Fruit fly (Drosophila melanogaster) whole organism, embryonic: ENCODE data around the gene Dis3.

Experiments
- Asciz ChIP-seq: fragments of 200-800 bp; sonication (Bioruptor generic); optimal IDR thresholded peaks from 2 replicates; lab custom pipeline; 2017; ENCODE audit warnings: missing biosample characterization, mild to moderate bottlenecking, missing genetic modification characterization, missing genetic modification reagents
- BtbVII ChIP-seq: fragments of 200-800 bp; sonication (Bioruptor generic); optimal IDR thresholded peaks from 3 replicates; lab custom pipeline; 2017; ENCODE audit warnings: missing biosample characterization, mild to moderate bottlenecking, missing genetic modification characterization
- C15 ChIP-seq: fragments of 200-800 bp; sonication (Bioruptor generic); IDR thresholded peaks from 3 replicates; pipeline ENCODE4 v1.3.6; 2022; ENCODE audit warnings: missing biosample characterization, missing genetic modification characterization
- CG10321 ChIP-seq: fragments of 200-800 bp; sonication (Bioruptor generic); IDR thresholded peaks from 2 replicates; pipeline ENCODE4 v1.3.6; 2022; ENCODE audit warnings: missing biosample characterization, missing genetic modification characterization
- CG10543 ChIP-seq: fragments of 200-800 bp; sonication (Bioruptor generic); optimal IDR thresholded peaks from 3 replicates; lab custom pipeline; 2017; ENCODE audit warnings: missing biosample characterization, mild to moderate bottlenecking, missing genetic modification characterization, moderate library complexity
- CG10654 ChIP-seq: fragments of 200-800 bp; sonication (Bioruptor generic); optimal IDR thresholded peaks from 2 replicates; lab custom pipeline; 2016; ENCODE audit warnings: missing biosample characterization, missing genetic modification characterization
- CG10979 ChIP-seq: fragments of 200-800 bp; sonication (Bioruptor generic); optimal IDR thresholded peaks from 2 replicates; lab custom pipeline; 2018; ENCODE audit warnings: missing biosample characterization, mild to moderate bottlenecking, missing genetic modification characterization, moderate library complexity
- CG11085 ChIP-seq: fragments of 200-800 bp; sonication (Bioruptor generic); IDR thresholded peaks from 2 replicates; pipeline ENCODE4 v1.3.6; 2022; ENCODE audit warnings: missing biosample characterization, missing genetic modification characterization
- CG11560 ChIP-seq: fragments of 200-800 bp; sonication (Bioruptor generic); IDR thresholded peaks from 3 replicates; pipeline ENCODE4 v1.3.6; 2022; ENCODE audit warnings: missing biosample characterization, missing genetic modification characterization
- CG11695 ChIP-seq: fragments of 200-800 bp; sonication (Bioruptor generic); IDR thresholded peaks from 3 replicates; pipeline ENCODE4 v1.3.6; 2022; ENCODE audit warnings: missing biosample characterization, missing genetic modification characterization
- CG12104 ChIP-seq: fragments of 200-800 bp; sonication (Bioruptor generic); optimal IDR thresholded peaks from 3 replicates; lab custom pipeline; 2016; ENCODE audit warnings: missing biosample characterization, missing genetic modification characterization
- CG12236 ChIP-seq: fragments of 200-800 bp; sonication (Bioruptor generic); optimal IDR thresholded peaks from 2 replicates; lab custom pipeline; 2016; ENCODE audit warnings: missing biosample characterization, missing genetic modification characterization
- CG13624 ChIP-seq: fragments of 200-800 bp; sonication (Bioruptor generic); optimal IDR thresholded peaks from 2 replicates; lab custom pipeline; 2016; ENCODE audit warnings: missing biosample characterization, missing genetic modification characterization
- CG14667 ChIP-seq: fragments of 200-800 bp; sonication (Bioruptor generic); IDR thresholded peaks from 2 replicates; pipeline ENCODE4 v1.3.6; 2022; ENCODE audit warnings: missing biosample characterization, missing genetic modification characterization
- CG15011 ChIP-seq: fragments of 200-800 bp; sonication (Bioruptor generic); optimal IDR thresholded peaks from 3 replicates; lab custom pipeline; 2018; ENCODE audit warnings: missing biosample characterization, mild to moderate bottlenecking, missing genetic modification characterization
- CG16779 ChIP-seq: fragments of 200-800 bp; sonication (Bioruptor generic); IDR thresholded peaks from 2 replicates; pipeline ENCODE4 v1.3.6; 2022; ENCODE audit warnings: missing biosample characterization, missing genetic modification characterization
- CG17612 ChIP-seq: fragments of 200-800 bp; sonication (Bioruptor generic); IDR thresholded peaks from 2 replicates; pipeline ENCODE4 v1.3.6; 2022; ENCODE audit warnings: missing biosample characterization, missing genetic modification characterization
- CG18011 ChIP-seq: fragments of 200-800 bp; sonication (Bioruptor generic); optimal IDR thresholded peaks from 2 replicates; lab custom pipeline; 2017; ENCODE audit warnings: missing biosample characterization, missing genetic modification characterization, mild to moderate bottlenecking, moderate library complexity, missing genotype
- CG30403 ChIP-seq: fragments of 200-800 bp; sonication (Bioruptor generic); optimal IDR thresholded peaks from 3 replicates; lab custom pipeline; 2016; ENCODE audit warnings: missing biosample characterization, missing genetic modification characterization
- CG34422 ChIP-seq: fragments of 200-800 bp; sonication (Bioruptor generic); IDR thresholded peaks from 3 replicates; pipeline ENCODE4 v1.3.6; 2022; ENCODE audit warnings: missing biosample characterization, missing genetic modification characterization
- CG4282 ChIP-seq: fragments of 200-800 bp; sonication (Bioruptor generic); optimal IDR thresholded peaks from 2 replicates; lab custom pipeline; 2016; ENCODE audit warnings: missing biosample characterization, missing genetic modification characterization
- CG8089 ChIP-seq: fragments of 200-800 bp; sonication (Bioruptor generic); optimal IDR thresholded peaks from 3 replicates; lab custom pipeline; 2016; ENCODE audit warnings: missing biosample characterization, missing genetic modification characterization
- CoRest ChIP-seq: fragments of 200-800 bp; sonication (Bioruptor generic); optimal IDR thresholded peaks from 3 replicates; lab custom pipeline; 2018; ENCODE audit warnings: missing biosample characterization, mild to moderate bottlenecking, missing genetic modification characterization, moderate library complexity
- D19B ChIP-seq: fragments of 200-800 bp; sonication (Bioruptor generic); optimal IDR thresholded peaks from 2 replicates; lab custom pipeline; 2017; ENCODE audit warnings: missing biosample characterization, mild to moderate bottlenecking, missing genetic modification characterization
- Dll ChIP-seq: fragments of 200-800 bp; sonication (Bioruptor generic); IDR thresholded peaks from 4 replicates; pipeline ENCODE4 v1.3.6; 2022; ENCODE audit warnings: missing biosample characterization, missing genetic modification characterization; ENCODE audit not compliant: partially characterized antibody
- Dp ChIP-seq: fragments of 200-800 bp; sonication (Bioruptor generic); optimal IDR thresholded peaks from 2 replicates; lab custom pipeline; 2018; ENCODE audit warnings: missing biosample characterization, mild to moderate bottlenecking, missing genetic modification characterization, moderate library complexity
- Hmr ChIP-seq: fragments of 200-800 bp; sonication (Bioruptor generic); optimal IDR thresholded peaks from 3 replicates; lab custom pipeline; 2017; ENCODE audit warnings: mild to moderate bottlenecking, missing biosample characterization, missing genetic modification reagents, missing genetic modification characterization
- MBD-R2 ChIP-seq: fragments of 200-800 bp; sonication (Bioruptor generic); IDR thresholded peaks from 2 replicates; pipeline ENCODE4 v1.3.6; 2022; ENCODE audit warnings: missing biosample characterization, missing genetic modification characterization
- Med ChIP-seq: fragments of 200-800 bp; sonication (Bioruptor generic); peaks from one replicate; lab custom pipeline; 2016; ENCODE audit warnings: missing biosample characterization, missing genetic modification characterization, mild to moderate bottlenecking, inconsistent platforms, moderate library complexity
- Myb ChIP-seq: fragments of 200-800 bp; sonication (Bioruptor generic); optimal IDR thresholded peaks from 2 replicates; lab custom pipeline; 2016; ENCODE audit warnings: missing biosample characterization, missing genetic modification characterization
- NK7.1 ChIP-seq: fragments of 200-800 bp; sonication (Bioruptor generic); optimal IDR thresholded peaks from 3 replicates; lab custom pipeline; 2016; ENCODE audit warnings: missing biosample characterization, missing genetic modification characterization
- Oli ChIP-seq: fragments of 200-800 bp; sonication (Bioruptor generic); optimal IDR thresholded peaks from 2 replicates; lab custom pipeline; 2018; ENCODE audit warnings: missing biosample characterization, mild to moderate bottlenecking, missing genetic modification characterization, moderate library complexity
- Pdp1 ChIP-seq, 2 experiments: fragments of 200-800 bp; sonication (Bioruptor generic); optimal IDR thresholded peaks; 3 replicates each; lab custom pipeline; 2016; ENCODE audit warnings: missing biosample characterization in 2 of 2, missing genetic modification characterization in 2 of 2, mild to moderate bottlenecking in 1 of 2, moderate library complexity in 1 of 2
- TFAM ChIP-seq: fragments of 200-800 bp; sonication (Bioruptor generic); optimal IDR thresholded peaks from 2 replicates; lab custom pipeline; 2017; ENCODE audit warnings: missing biosample characterization, missing genetic modification characterization, inconsistent platforms
- ara ChIP-seq: fragments of 200-800 bp; sonication (Bioruptor generic); IDR thresholded peaks from 2 replicates; pipeline ENCODE4 v1.3.6; 2022; ENCODE audit warnings: missing biosample characterization, missing genetic modification characterization
- ash1 ChIP-seq: fragments of 200-800 bp; sonication (Bioruptor generic); optimal IDR thresholded peaks from 2 replicates; lab custom pipeline; 2018; ENCODE audit warnings: missing biosample characterization, mild to moderate bottlenecking, missing genetic modification characterization
- bigmax ChIP-seq: fragments of 200-800 bp; sonication (Bioruptor generic); optimal IDR thresholded peaks from 2 replicates; lab custom pipeline; 2018; ENCODE audit warnings: missing biosample characterization, mild to moderate bottlenecking, missing genetic modification characterization
- crp ChIP-seq, 2 experiments: fragments of 200-800 bp; sonication (Bioruptor generic); optimal IDR thresholded peaks; 2 replicates in 1 of 2; 3 replicates in 1 of 2; lab custom pipeline; 2017; ENCODE audit warnings: missing biosample characterization in 2 of 2, missing genetic modification characterization in 2 of 2, mild to moderate bottlenecking in 1 of 2, moderate library complexity in 1 of 2
- danr ChIP-seq: fragments of 200-800 bp; sonication (Bioruptor generic); IDR thresholded peaks from 2 replicates; pipeline ENCODE4 v1.3.6; 2022; ENCODE audit warnings: missing biosample characterization, missing genetic modification characterization
- emc ChIP-seq: fragments of 200-800 bp; sonication (Bioruptor generic); optimal IDR thresholded peaks from 2 replicates; lab custom pipeline; 2016; ENCODE audit warnings: missing biosample characterization, missing genetic modification characterization
- fu2 ChIP-seq: fragments of 200-800 bp; sonication (Bioruptor generic); optimal IDR thresholded peaks from 2 replicates; lab custom pipeline; 2016; ENCODE audit warnings: missing biosample characterization, missing genetic modification characterization
- kah ChIP-seq: fragments of 200-800 bp; sonication (Bioruptor generic); optimal IDR thresholded peaks from 2 replicates; lab custom pipeline; 2018; ENCODE audit warnings: missing biosample characterization, mild to moderate bottlenecking, missing genetic modification characterization
- kay ChIP-seq: fragments of 200-800 bp; sonication (Bioruptor generic); optimal IDR thresholded peaks from 2 replicates; lab custom pipeline; 2016; ENCODE audit warnings: missing biosample characterization, missing genetic modification characterization
- mld ChIP-seq: fragments of 200-800 bp; sonication (Bioruptor generic); IDR thresholded peaks from 3 replicates; pipeline ENCODE4 v1.3.6; 2022; ENCODE audit warnings: missing biosample characterization, missing genetic modification characterization; ENCODE audit not compliant: partially characterized antibody
- nerfin-2 ChIP-seq: fragments of 200-800 bp; sonication (Bioruptor generic); IDR thresholded peaks from 2 replicates; pipeline ENCODE4 v1.3.6; 2022; ENCODE audit warnings: missing biosample characterization, missing genetic modification characterization; ENCODE audit not compliant: partially characterized antibody
- nom ChIP-seq: fragments of 200-800 bp; sonication (Bioruptor generic); optimal IDR thresholded peaks from 2 replicates; lab custom pipeline; 2017; ENCODE audit warnings: missing biosample characterization, missing genetic modification characterization, mild to moderate bottlenecking, moderate library complexity, missing genetic modification reagents
- p53 ChIP-seq: fragments of 200-800 bp; sonication (Bioruptor generic); optimal IDR thresholded peaks from 2 replicates; lab custom pipeline; 2016; ENCODE audit warnings: missing biosample characterization, missing genetic modification characterization
- sd ChIP-seq: fragments of 200-800 bp; sonication (Bioruptor generic); optimal IDR thresholded peaks from 3 replicates; lab custom pipeline; 2018; ENCODE audit warnings: missing biosample characterization, mild to moderate bottlenecking, missing genetic modification characterization, moderate library complexity
- sqz ChIP-seq: fragments of 200-800 bp; sonication (Bioruptor generic); optimal IDR thresholded peaks from 3 replicates; lab custom pipeline; 2018; ENCODE audit warnings: missing biosample characterization, mild to moderate bottlenecking, missing genetic modification characterization
- ttk ChIP-seq: fragments of 200-800 bp; sonication (Bioruptor generic); IDR thresholded peaks from 2 replicates; pipeline ENCODE4 v2.1.2; 2022; ENCODE audit warnings: missing biosample characterization, missing genetic modification characterization

Dis3 gene

dm6 chr3R:24348420-24349190 is 15.4 kb downstream of the Dis3 start, which contains the start of the genes CG5746 and CG6454 (continued):
- peak; percentile 53 to 64 for TF ChIP-seq Pdp1 (GFP tag; optimal IDR thresholded peaks at IDR 0.05; lab: Kevin White, UChicago)
- TF ChIP-seq CG15011 (GFP tag; lab: Kevin White, UChicago), result no peak
- no peak for TF ChIP-seq CG10654 (GFP tag; lab: Kevin White, UChicago)
- no peak for TF ChIP-seq emc (GFP tag; lab: Kevin White, UChicago)
- no peak for TF ChIP-seq CG18011 (GFP tag; lab: Kevin White, UChicago)
- no peak for TF ChIP-seq C15 (GFP tag; lab: Robert Waterston, UW)
- peak; percentile 58 for TF ChIP-seq fu2 (GFP tag; lab: Kevin White, UChicago)
- TF ChIP-seq CG10979 (tag; lab: Kevin White, UChicago), result peak; percentile 27
- no peak for TF ChIP-seq CG11695 (GFP tag; lab: Robert Waterston, UW)
- TF ChIP-seq CG10321 (GFP tag; lab: Robert Waterston, UW), result no peak
- peak; percentile 64 for TF ChIP-seq Med (GFP tag; lab: Kevin White, UChicago)
- no peak for TF ChIP-seq crp (GFP tag; optimal IDR thresholded peaks at IDR 0.05; lab: Kevin White, UChicago)
- no peak for TF ChIP-seq NK7.1
- TF ChIP-seq TFAM (GFP tag; lab: Kevin White, UChicago), result no peak
- peak; percentile 53 for TF ChIP-seq CG13624 (GFP tag; lab: Kevin White, UChicago)
- TF ChIP-seq CG11560, result no peak
- TF ChIP-seq MBD-R2, result peak; percentile 55; the same call in 1 of the 2 replicates
- no peak for TF ChIP-seq CG11085 (GFP tag; lab: Robert Waterston, UW)
- TF ChIP-seq CG34422 (GFP tag; lab: Robert Waterston, UW), result peak; percentile 65
- no peak for TF ChIP-seq nerfin-2 (GFP tag; lab: Robert Waterston, UW)
- no peak for TF ChIP-seq mld (GFP tag; lab: Robert Waterston, UW)
- no peak for TF ChIP-seq CG10543
- TF ChIP-seq Dll (GFP tag; lab: Robert Waterston, UW), result 0 out of 4 replicates have a peak, but pooled peaks have one; percentile 19
- no peak for TF ChIP-seq Hmr (GFP tag; lab: Kevin White, UChicago)
- TF ChIP-seq Dp (GFP tag; lab: Kevin White, UChicago), result peak; percentile 14
- no peak for TF ChIP-seq D19B (GFP tag; lab: Kevin White, UChicago)
- no peak for TF ChIP-seq kay
- TF ChIP-seq sqz (GFP tag; lab: Kevin White, UChicago), result no peak
- no peak for TF ChIP-seq CG4282 (GFP tag; lab: Kevin White, UChicago)
- no peak for TF ChIP-seq BtbVII (GFP tag; lab: Kevin White, UChicago)
- TF ChIP-seq danr, result no peak
- no peak for TF ChIP-seq sd (tag; lab: Kevin White, UChicago)
- TF ChIP-seq Asciz (GFP tag; lab: Kevin White, UChicago), result no peak
- TF ChIP-seq nom (GFP tag; lab: Kevin White, UChicago), result no peak
- no peak for TF ChIP-seq CG14667 (GFP tag; lab: Robert Waterston, UW)
- no peak for TF ChIP-seq kah
- no peak for TF ChIP-seq Oli
- TF ChIP-seq Myb (GFP tag; lab: Kevin White, UChicago), result peak; percentile 48
- TF ChIP-seq CG8089 (GFP tag; lab: Kevin White, UChicago), result peak; percentile 21
- peak; percentile 46 for TF ChIP-seq CG12104 (GFP tag; lab: Kevin White, UChicago)
- TF ChIP-seq CG12236 (GFP tag; lab: Kevin White, UChicago), result no peak
- TF ChIP-seq p53 (GFP tag; lab: Kevin White, UChicago), result no peak
- no peak for TF ChIP-seq CG17612 (GFP tag; lab: Robert Waterston, UW)
- no peak for TF ChIP-seq CG16779 (GFP tag; lab: Robert Waterston, UW)
- TF ChIP-seq ara, result no peak
- no peak for TF ChIP-seq bigmax (GFP tag; lab: Kevin White, UChicago)
- peak; percentile 78 for TF ChIP-seq CG30403 (GFP tag; lab: Kevin White, UChicago)
- TF ChIP-seq CoRest (tag; lab: Kevin White, UChicago), result peak; percentile 79
- TF ChIP-seq ttk (GFP tag; lab: Robert Waterston, UW), result no peak
- TF ChIP-seq ash1, result no peak
